Fruit fly (Drosophila melanogaster) whole organism, pupa: ENCODE data around the gene CG10804.

Experiments
- CG10348 ChIP-seq: fragments of 200-800 bp; sonication (Bioruptor generic); IDR thresholded peaks from 2 replicates; pipeline ENCODE4 v1.3.6; 2022; ENCODE audit warnings: missing biosample characterization, missing genetic modification characterization
- CG14655 ChIP-seq: fragments of 200-800 bp; sonication (Bioruptor generic); optimal IDR thresholded peaks from 3 replicates; lab custom pipeline; 2017; ENCODE audit warnings: mild to moderate bottlenecking, missing biosample characterization, missing genetic modification reagents, missing genetic modification characterization
- CG34367 ChIP-seq: fragments of 200-800 bp; sonication (Bioruptor generic); optimal IDR thresholded peaks from 2 replicates; lab custom pipeline; 2018; ENCODE audit warnings: missing biosample characterization, mild to moderate bottlenecking, missing genetic modification characterization
- D1 ChIP-seq: fragments of 200-800 bp; sonication (Bioruptor generic); optimal IDR thresholded peaks from 2 replicates; lab custom pipeline; 2018; ENCODE audit warnings: missing biosample characterization, mild to moderate bottlenecking, missing genetic modification characterization, moderate library complexity
- EcR ChIP-seq: fragments of 200-800 bp; sonication (Bioruptor generic); optimal IDR thresholded peaks from 3 replicates; lab custom pipeline; 2019; ENCODE audit warnings: missing biosample characterization, missing genetic modification characterization, mild to moderate bottlenecking, moderate library complexity, missing genetic modification reagents
- Pif1B ChIP-seq: fragments of 200-800 bp; sonication (Bioruptor generic); optimal IDR thresholded peaks from 3 replicates; lab custom pipeline; 2016; ENCODE audit warnings: missing biosample characterization, missing genetic modification characterization
- Snoo ChIP-seq: fragments of 200-800 bp; sonication (Bioruptor generic); optimal IDR thresholded peaks from 3 replicates; lab custom pipeline; 2017; ENCODE audit warnings: missing biosample characterization, mild to moderate bottlenecking, missing genetic modification characterization, inconsistent platforms
- rn ChIP-seq: fragments of 200-800 bp; sonication (Bioruptor generic); IDR thresholded peaks from 2 replicates; pipeline ENCODE4 v1.3.6; 2022; ENCODE audit warnings: missing biosample characterization, missing genetic modification characterization

- TF ChIP-seq CG10348 (GFP tag; lab: Robert Waterston, UW): no peak
- no peak for TF ChIP-seq Pif1B (GFP tag; lab: Kevin White, UChicago)
- no peak for TF ChIP-seq Snoo
- no peak for TF ChIP-seq CG14655
- no peak for TF ChIP-seq D1 (tag; lab: Kevin White, UChicago)
- no peak for TF ChIP-seq EcR (GFP tag; lab: Kevin White, UChicago)
- TF ChIP-seq CG34367 (tag; lab: Kevin White, UChicago): no peak
- no peak for TF ChIP-seq rn
These were observed 36.0 kb downstream of the CG10804 start for dm6 chrX:3446157-3446556.
